Worm (Caenorhabditis elegans) whole organism, midembryonic: ENCODE data around the gene itsn-1.
"Not testable (repeated sequence)": the region's sequence is repeated elsewhere in the genome, so short reads cannot be mapped to it uniquely, and the experiment has no call there.

Source experiments
- T22C8.4 ChIP-seq: fragments of 200-800 bp; sonication (Bioruptor generic); IDR thresholded peaks from 2 replicates; pipeline ENCODE4 v1.3.6; 2022; ENCODE audit warnings: missing genetic modification characterization, missing compliant biosample characterization
- cog-1 ChIP-seq: sonication (generic microtip); optimal IDR thresholded peaks from 2 replicates; lab custom pipeline; 2016; ENCODE audit warnings: missing genetic modification characterization, missing compliant biosample characterization
- flt-1 ChIP-seq: fragments of 200-800 bp; sonication (Bioruptor generic); IDR thresholded peaks from 2 replicates; pipeline ENCODE4 v1.3.6; 2022; ENCODE audit warnings: missing genetic modification characterization, missing compliant biosample characterization
- klf-2 ChIP-seq: fragments of 200-800 bp; sonication (Bioruptor generic); conservative IDR thresholded peaks from 2 replicates; pipeline ENCODE4 v1.3.6; 2022; ENCODE audit warnings: missing genetic modification reagents, missing genetic modification characterization, missing compliant biosample characterization
- med-1 ChIP-seq: sonication (generic microtip); optimal IDR thresholded peaks from 2 replicates; lab custom pipeline; 2017; ENCODE audit warnings: missing genetic modification characterization, mild to moderate bottlenecking, missing compliant biosample characterization, antibody characterized with exemption, missing genetic modification reagents; ENCODE audit not compliant: insufficient read depth
- ref-1 ChIP-seq: fragments of 200-800 bp; sonication (Bioruptor generic); conservative IDR thresholded peaks from 2 replicates; pipeline ENCODE4 v1.3.6; 2022; ENCODE audit warnings: missing genetic modification reagents, missing genetic modification characterization, missing compliant biosample characterization
- tab-1 ChIP-seq: fragments of 200-800 bp; sonication (Bioruptor generic); IDR thresholded peaks from 2 replicates; pipeline ENCODE4 v1.3.6; 2022; ENCODE audit warnings: missing genetic modification characterization, missing compliant biosample characterization
- ztf-23 ChIP-seq: fragments of 200-800 bp; sonication (Bioruptor generic); IDR thresholded peaks from 2 replicates; pipeline ENCODE4 v1.3.6; 2022; ENCODE audit warnings: missing genetic modification reagents, missing genetic modification characterization, missing compliant biosample characterization
- ztf-29 ChIP-seq: fragments of 200-800 bp; sonication (Bioruptor generic); IDR thresholded peaks from 2 replicates; pipeline ENCODE4 v1.3.6; 2022; ENCODE audit warnings: missing genetic modification reagents, missing genetic modification characterization, missing compliant biosample characterization

The itsn-1 gene

DNA sequence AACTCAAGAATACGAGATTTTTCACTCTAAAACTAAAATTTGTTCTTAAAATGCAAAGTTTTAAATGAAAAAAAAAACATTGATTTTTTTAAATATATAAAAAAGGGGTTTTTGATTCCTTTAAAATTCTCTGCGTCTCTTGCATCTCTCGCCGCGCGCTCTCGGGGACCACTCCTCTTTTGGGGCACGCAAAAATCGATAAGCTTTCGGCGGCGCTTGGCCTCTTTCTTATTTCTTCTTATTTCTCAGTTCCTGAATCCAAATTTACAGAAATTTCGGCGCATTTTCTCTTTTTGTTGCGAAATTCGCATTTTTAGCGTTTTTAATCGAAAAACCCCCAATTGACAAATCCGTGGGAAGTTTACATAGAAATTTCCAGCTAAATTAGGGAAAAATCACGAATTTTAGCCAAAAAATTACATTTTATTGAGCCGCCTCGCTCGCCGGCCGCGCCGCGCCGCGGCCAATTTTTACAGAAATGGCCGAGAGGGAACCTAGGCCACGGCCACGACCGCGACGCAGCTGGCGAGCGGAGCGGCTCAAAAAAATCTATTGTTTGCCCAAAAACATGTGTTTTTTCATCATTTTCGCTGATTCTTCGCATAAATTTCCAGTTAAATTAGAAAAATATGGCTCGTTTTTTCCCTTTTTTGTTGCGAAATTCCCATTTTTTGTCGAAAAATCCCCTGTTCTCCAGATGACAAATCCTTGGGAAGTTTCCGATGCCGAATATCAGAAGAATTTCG, at the start of gene itsn-1:
itsn-1 (plus strand) TSS at position 696 of the 746 bp plus-strand sequence.
- TF ChIP-seq tab-1: no peak
- TF ChIP-seq T22C8.4 (GFP tag; lab: Robert Waterston, UW): peak; percentile 47; the same call in 1 of the 2 replicates

DNA sequence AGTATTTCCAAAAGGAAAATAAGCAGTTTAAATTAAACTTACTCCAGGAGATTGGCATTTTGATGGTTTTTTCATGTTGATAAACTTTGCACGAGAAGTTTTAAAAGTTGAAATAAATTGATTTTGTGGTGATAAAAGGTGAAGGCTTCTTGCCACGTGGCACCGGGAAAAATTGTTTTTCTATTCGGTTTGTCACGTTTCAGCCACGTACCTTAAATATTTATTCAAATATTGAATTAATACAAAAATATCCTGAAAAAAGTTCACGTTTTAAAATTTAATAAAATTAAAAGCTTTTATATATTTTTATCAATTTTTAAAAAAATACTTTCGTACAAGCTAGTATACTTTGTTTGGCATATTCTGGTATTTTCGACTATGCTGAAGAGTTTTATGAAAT, 48.7 kb upstream of the itsn-1 start, which contains the start of gene Y116A8C.24:
Y116A8C.24 (minus strand) TSS at position 101 of the 400 bp plus-strand sequence.
- not testable (repeated sequence) for TF ChIP-seq klf-2; flt-1 (GFP tag; lab: Robert Waterston, UW); tab-1

DNA sequence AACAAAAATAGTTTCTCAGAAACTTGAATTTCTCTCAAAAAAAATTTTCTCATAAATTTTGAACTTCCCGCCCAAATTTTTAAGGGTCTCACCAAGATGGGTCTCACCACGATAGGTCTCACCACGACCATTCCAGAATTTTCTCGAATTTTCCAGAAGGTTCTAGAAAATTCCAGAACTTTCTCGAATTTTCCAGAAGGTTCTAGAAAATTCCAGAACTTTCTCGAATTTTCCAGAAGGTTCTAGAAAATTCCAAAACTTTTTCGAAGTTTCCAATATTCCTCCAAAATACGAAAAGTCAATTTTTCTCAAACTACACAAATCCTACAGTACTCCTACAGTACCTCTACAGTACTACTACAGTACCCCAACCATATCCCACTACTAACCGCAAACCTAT, 43.5 kb upstream of the itsn-1 start:
- TF ChIP-seq flt-1 (GFP tag; lab: Robert Waterston, UW): peak; percentile 67; the same call in 1 of the 2 replicates

DNA sequence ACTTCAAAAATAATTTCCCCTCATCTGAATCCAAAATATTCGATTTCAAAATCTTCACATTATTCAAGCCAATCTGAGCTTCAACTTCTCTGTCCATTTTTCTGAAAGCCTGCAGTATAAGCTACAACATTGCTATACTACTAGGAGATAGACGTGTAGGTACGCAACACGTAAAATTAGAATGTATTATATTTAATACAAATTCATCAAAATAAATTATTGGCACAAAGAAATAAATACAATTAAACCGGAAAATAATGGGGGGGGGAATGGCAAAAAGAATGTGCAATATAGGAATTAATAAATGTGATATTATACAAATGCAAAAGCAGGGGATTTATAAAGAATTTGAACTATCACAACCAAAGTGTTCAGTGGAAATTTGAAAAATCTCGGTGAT, 40.8 kb upstream of the itsn-1 start, which contains the start of gene Y116A8C.25:
Y116A8C.25 (minus strand) TSS at position 101 of the 400 bp plus-strand sequence.
- no peak for TF ChIP-seq cog-1
- TF ChIP-seq med-1 (GFP tag; lab: Kevin White, UChicago): no peak
- no peak for TF ChIP-seq ztf-23 (GFP tag; lab: Robert Waterston, UW)
- no peak for TF ChIP-seq tab-1
- no peak for TF ChIP-seq ztf-29 (GFP tag; lab: Robert Waterston, UW)
- no peak for TF ChIP-seq klf-2
- no peak for TF ChIP-seq flt-1 (GFP tag; lab: Robert Waterston, UW)
- TF ChIP-seq ref-1: no peak
- no peak for TF ChIP-seq T22C8.4 (GFP tag; lab: Robert Waterston, UW)

DNA sequence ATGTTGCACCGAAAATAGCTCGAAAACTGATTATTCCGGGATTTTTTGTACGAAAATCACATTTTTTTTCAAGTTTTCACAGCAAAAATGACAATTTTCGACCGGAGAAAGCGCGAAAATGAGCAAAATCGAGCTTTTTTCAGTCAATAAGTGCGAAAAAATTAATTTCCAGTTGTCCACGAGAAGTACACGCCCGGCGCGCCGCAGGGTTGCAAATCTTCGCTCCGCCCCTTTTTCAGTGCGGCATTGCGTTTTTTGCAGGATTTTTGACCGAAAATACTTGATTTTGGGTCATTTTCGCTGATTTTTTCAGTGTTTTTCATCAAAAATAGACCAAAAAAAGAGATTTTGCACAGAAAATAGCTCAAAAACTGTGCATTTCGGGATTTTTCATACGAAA, 35.2 kb upstream of the itsn-1 start:
- TF ChIP-seq cog-1: no peak
- no peak for TF ChIP-seq med-1 (GFP tag; lab: Kevin White, UChicago)
- TF ChIP-seq klf-2: no peak
- TF ChIP-seq ztf-29 (GFP tag; lab: Robert Waterston, UW): no peak
- no peak for TF ChIP-seq ref-1
- TF ChIP-seq flt-1 (GFP tag; lab: Robert Waterston, UW): no peak
- TF ChIP-seq ztf-23 (GFP tag; lab: Robert Waterston, UW): no peak
- no peak for TF ChIP-seq tab-1
- TF ChIP-seq T22C8.4 (GFP tag; lab: Robert Waterston, UW): no peak

DNA sequence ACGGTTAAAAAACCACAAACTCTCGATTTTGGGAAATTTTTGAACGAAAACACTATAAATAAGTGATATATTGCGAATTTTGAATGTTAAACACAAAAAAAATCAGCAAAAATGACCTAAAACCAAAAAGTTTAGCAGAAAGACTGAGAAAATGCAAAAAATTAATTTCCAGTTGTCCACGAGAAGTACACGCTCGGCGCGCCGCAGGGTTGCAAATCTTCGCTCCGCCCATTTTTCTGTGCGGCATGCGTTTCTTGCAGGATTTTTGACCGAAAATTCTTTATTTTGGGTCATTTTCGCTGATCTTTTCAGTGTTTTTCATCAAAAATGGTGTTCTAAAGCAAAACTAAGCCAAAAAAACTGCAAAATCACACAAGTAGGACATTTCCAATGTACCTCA, 34.6 kb upstream of the itsn-1 start:
- TF ChIP-seq flt-1 (GFP tag; lab: Robert Waterston, UW): no peak
- TF ChIP-seq T22C8.4 (GFP tag; lab: Robert Waterston, UW): no peak
- TF ChIP-seq klf-2: no peak
- TF ChIP-seq ref-1: no peak
- no peak for TF ChIP-seq med-1 (GFP tag; lab: Kevin White, UChicago)
- no peak for TF ChIP-seq ztf-23 (GFP tag; lab: Robert Waterston, UW)
- no peak for TF ChIP-seq cog-1
- TF ChIP-seq ztf-29 (GFP tag; lab: Robert Waterston, UW): no peak
- TF ChIP-seq tab-1: no peak

DNA sequence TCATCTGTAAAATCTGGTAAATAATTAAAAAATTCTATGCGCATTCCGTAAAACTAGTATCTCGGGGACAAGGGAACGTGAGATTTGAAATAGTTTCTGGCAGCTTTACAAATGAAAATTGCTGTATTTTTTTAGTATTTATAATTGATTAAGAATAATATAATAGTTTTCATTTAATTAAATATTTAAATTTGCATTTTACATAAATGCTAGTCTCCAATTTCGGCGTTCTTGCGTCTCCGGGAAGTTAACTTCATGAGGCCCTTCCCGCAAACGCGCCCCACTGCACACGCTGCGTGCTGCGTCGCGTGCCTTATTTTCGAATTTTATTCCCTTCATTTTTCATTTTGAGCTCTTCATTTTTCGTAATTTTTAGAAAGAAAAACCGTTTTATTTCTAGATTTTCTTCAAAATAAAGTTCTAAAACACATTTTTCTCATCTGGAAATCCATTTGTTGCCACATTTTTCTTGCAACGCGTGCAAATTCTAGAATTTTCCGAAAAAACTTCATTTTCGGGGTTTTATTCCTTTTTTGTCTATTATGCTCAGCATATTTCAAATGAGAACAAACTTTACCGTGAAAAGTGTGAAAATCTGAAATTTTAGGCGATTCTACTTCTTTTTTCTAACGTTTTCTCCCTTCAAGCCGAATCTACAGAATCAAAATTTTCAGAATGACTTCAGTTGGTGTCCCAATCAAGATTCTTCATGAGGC, 31.9 kb upstream of the itsn-1 start, which contains the start of the genes snx-13 and snr-1:
snx-13 (minus strand) TSS at position 55 of the 716 bp plus-strand sequence.
snr-1 (plus strand) TSS at position 666 of the 716 bp plus-strand sequence.
- TF ChIP-seq flt-1 (GFP tag; lab: Robert Waterston, UW) (peak; percentile 89), ztf-29 (GFP tag; lab: Robert Waterston, UW) (peak; percentile 70), ztf-23 (GFP tag; lab: Robert Waterston, UW) (peak; percentile 94), tab-1 (peak; percentile 77), cog-1 (peak; percentile 97), ref-1 (no peak; the same call in 1 of the 2 replicates), klf-2 (peak; percentile 81), med-1 (GFP tag; lab: Kevin White, UChicago) (no peak), T22C8.4 (GFP tag; lab: Robert Waterston, UW) (peak; percentile 70; the same call in 1 of the 2 replicates)

DNA sequence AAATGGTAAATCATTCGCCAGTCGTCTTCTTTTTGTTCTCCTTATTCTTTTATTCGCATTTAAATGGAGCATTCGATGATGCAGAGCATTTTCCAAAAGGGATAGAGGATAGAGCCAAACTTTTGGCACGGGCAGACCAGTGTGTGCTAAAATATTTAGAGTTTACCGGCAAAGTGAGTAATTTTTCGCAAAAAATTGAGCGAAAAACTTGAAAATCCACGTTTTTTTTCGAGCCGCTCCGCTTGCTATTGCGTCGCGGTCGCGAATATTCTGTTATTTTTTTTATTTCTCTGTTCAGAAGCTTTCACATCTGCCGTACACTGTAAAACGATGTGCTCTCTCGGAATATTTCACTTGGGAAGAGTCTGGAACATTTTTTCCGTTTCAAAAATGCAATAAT, 30.6 kb upstream of the itsn-1 start, which contains the start of gene Y116A8C.43:
Y116A8C.43 (plus strand) TSS at position 3 of the 400 bp plus-strand sequence.
- TF ChIP-seq tab-1 (no peak), ztf-23 (GFP tag; lab: Robert Waterston, UW) (no peak), ztf-29 (GFP tag; lab: Robert Waterston, UW) (no peak)

DNA sequence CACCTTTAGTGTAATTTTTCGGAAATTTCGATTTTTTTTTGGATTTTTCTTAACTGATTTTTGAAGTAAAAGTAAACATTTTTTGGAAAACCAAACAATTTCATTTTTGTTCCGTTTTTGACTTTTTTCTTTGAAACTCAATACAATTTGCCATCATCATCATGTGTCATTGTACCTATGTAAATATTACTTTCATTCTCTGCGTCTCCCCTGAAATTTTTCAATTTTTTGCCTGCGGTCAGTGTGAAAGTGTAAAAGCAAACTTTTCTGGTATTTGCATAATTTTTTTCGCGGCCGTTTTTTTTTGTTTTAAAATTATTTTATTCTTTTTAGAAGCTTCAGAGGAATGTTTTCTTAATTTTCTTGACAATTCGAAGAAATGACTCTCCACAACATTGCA, 25.8 kb upstream of the itsn-1 start, which contains the start of gene Y116A8C.29:
Y116A8C.29 (plus strand) TSS at position 328 of the 400 bp plus-strand sequence.
- no peak for TF ChIP-seq cog-1
- TF ChIP-seq tab-1: no peak
- TF ChIP-seq T22C8.4 (GFP tag; lab: Robert Waterston, UW): no peak
- no peak for TF ChIP-seq klf-2
- no peak for TF ChIP-seq med-1 (GFP tag; lab: Kevin White, UChicago)
- TF ChIP-seq ref-1: no peak
- TF ChIP-seq flt-1 (GFP tag; lab: Robert Waterston, UW): no peak
- TF ChIP-seq ztf-23 (GFP tag; lab: Robert Waterston, UW): no peak
- no peak for TF ChIP-seq ztf-29 (GFP tag; lab: Robert Waterston, UW)

DNA sequence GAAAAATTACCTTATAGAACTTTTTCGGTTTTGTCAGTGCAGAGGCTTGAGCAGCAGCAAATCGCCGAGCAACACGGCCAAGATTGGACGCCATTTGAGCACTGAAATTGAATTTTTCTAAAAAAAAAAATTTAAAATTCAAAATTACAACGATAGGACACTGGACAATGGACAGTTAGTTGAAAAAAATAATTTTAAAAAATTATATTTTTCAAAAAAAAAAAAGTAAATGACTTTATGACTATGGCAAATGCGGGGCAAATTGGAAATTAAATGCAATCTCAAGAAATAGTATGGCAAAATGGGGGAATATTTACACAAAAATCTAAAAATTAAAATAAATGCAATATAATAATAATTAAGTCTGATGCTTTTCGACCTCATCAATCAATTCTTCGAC, 23.3 kb upstream of the itsn-1 start, which contains the start of gene Y116A8C.27:
Y116A8C.27 (minus strand) TSS at position 101 of the 400 bp plus-strand sequence.
- TF ChIP-seq T22C8.4 (GFP tag; lab: Robert Waterston, UW) (no peak), klf-2 (no peak), ztf-23 (GFP tag; lab: Robert Waterston, UW) (no peak), ref-1 (no peak), med-1 (GFP tag; lab: Kevin White, UChicago) (no peak), flt-1 (GFP tag; lab: Robert Waterston, UW) (no peak), cog-1 (no peak), tab-1 (no peak), ztf-29 (GFP tag; lab: Robert Waterston, UW) (no peak)
